Fruit fly (Drosophila melanogaster) whole organism, embryonic: ENCODE data around the gene CG4968.
A peak's percentile ranks its signal among the peaks of the same experiment; 100 is the strongest.

Source experiments
- CG1024 ChIP-seq: fragments of 200-800 bp; sonication (Bioruptor generic); IDR thresholded peaks from 2 replicates; pipeline ENCODE4 v1.3.6; 2022; ENCODE audit warnings: missing biosample characterization, missing genetic modification characterization
- CG11723 ChIP-seq: fragments of 200-800 bp; sonication (Bioruptor generic); optimal IDR thresholded peaks from 2 replicates; lab custom pipeline; 2017; ENCODE audit warnings: missing biosample characterization, mild to moderate bottlenecking, missing genetic modification characterization
- CG12942 ChIP-seq: fragments of 200-800 bp; sonication (Bioruptor generic); optimal IDR thresholded peaks from 3 replicates; lab custom pipeline; 2016; ENCODE audit warnings: missing biosample characterization, missing genetic modification characterization
- CG1603 ChIP-seq: fragments of 200-800 bp; sonication (Bioruptor generic); optimal IDR thresholded peaks from 2 replicates; lab custom pipeline; 2019; ENCODE audit warnings: missing biosample characterization, mild to moderate bottlenecking, missing genetic modification characterization, moderate library complexity
- CG17802 ChIP-seq: fragments of 200-800 bp; sonication (Bioruptor generic); optimal IDR thresholded peaks from 2 replicates; lab custom pipeline; 2018; ENCODE audit warnings: missing biosample characterization, mild to moderate bottlenecking, missing genetic modification characterization, moderate library complexity
- CG2712 ChIP-seq: fragments of 200-800 bp; optimal IDR thresholded peaks from 3 replicates; lab custom pipeline; 2019; ENCODE audit warnings: missing biosample characterization, mild to moderate bottlenecking, missing genetic modification characterization, moderate library complexity
- CG32767 ChIP-seq: fragments of 200-800 bp; sonication (Bioruptor generic); IDR thresholded peaks from 2 replicates; pipeline ENCODE4 v1.3.6; 2022; ENCODE audit warnings: missing biosample characterization, missing genetic modification characterization
- CG3281 ChIP-seq: fragments of 200-800 bp; sonication (Bioruptor generic); optimal IDR thresholded peaks from 3 replicates; lab custom pipeline; 2017; ENCODE audit warnings: missing biosample characterization, mild to moderate bottlenecking, missing genetic modification characterization
- CG4617 ChIP-seq: fragments of 200-800 bp; sonication (Bioruptor generic); optimal IDR thresholded peaks from 3 replicates; lab custom pipeline; 2016; ENCODE audit warnings: missing biosample characterization, missing genetic modification characterization, borderline replicate concordance
- CG7357 ChIP-seq: fragments of 200-800 bp; sonication (Bioruptor generic); IDR thresholded peaks from 3 replicates; pipeline ENCODE4 v1.3.6; 2022; ENCODE audit warnings: missing biosample characterization, missing genetic modification characterization
- CG7372 ChIP-seq: fragments of 200-800 bp; sonication (Bioruptor generic); IDR thresholded peaks from 2 replicates; pipeline ENCODE4 v1.3.6; 2022; ENCODE audit warnings: missing biosample characterization, missing genetic modification characterization
- CG7928 ChIP-seq: fragments of 200-800 bp; sonication (Bioruptor generic); optimal IDR thresholded peaks from 2 replicates; lab custom pipeline; 2017; ENCODE audit warnings: missing biosample characterization, mild to moderate bottlenecking, missing genetic modification characterization
- CG8765 ChIP-seq: fragments of 200-800 bp; sonication (Bioruptor generic); IDR thresholded peaks from 2 replicates; pipeline ENCODE4 v1.3.6; 2022; ENCODE audit warnings: missing biosample characterization, missing genetic modification characterization
- CoRest ChIP-seq: fragments of 200-800 bp; sonication (Bioruptor generic); optimal IDR thresholded peaks from 3 replicates; lab custom pipeline; 2018; ENCODE audit warnings: missing biosample characterization, mild to moderate bottlenecking, missing genetic modification characterization, moderate library complexity
- Dad ChIP-seq: fragments of 200-800 bp; sonication (Bioruptor generic); optimal IDR thresholded peaks from 3 replicates; lab custom pipeline; 2016; ENCODE audit warnings: missing biosample characterization, missing genetic modification characterization
- Eip74EF ChIP-seq, 2 experiments: fragments of 200-800 bp in 1 of 2; fragments of >200 bp in 1 of 2; sonication (Bioruptor generic) in 1 of 2; optimal IDR thresholded peaks; 2 replicates each; lab custom pipeline; 2017 to 2019; ENCODE audit warnings: missing biosample characterization in 2 of 2, missing genetic modification characterization in 2 of 2, mild to moderate bottlenecking in 1 of 2, moderate library complexity in 1 of 2
- Elba2 ChIP-seq: fragments of 200-800 bp; sonication (Bioruptor generic); optimal IDR thresholded peaks from 3 replicates; lab custom pipeline; 2016; ENCODE audit warnings: missing biosample characterization, missing genetic modification characterization
- MBD-R2 ChIP-seq: fragments of 200-800 bp; sonication (Bioruptor generic); IDR thresholded peaks from 2 replicates; pipeline ENCODE4 v1.3.6; 2022; ENCODE audit warnings: missing biosample characterization, missing genetic modification characterization
- MESR4 ChIP-seq: fragments of 200-800 bp; sonication (Bioruptor generic); optimal IDR thresholded peaks from 2 replicates; lab custom pipeline; 2018; ENCODE audit warnings: missing biosample characterization, mild to moderate bottlenecking, missing genetic modification characterization, moderate library complexity
- PHDP ChIP-seq: fragments of 200-800 bp; sonication (Bioruptor generic); optimal IDR thresholded peaks from 3 replicates; lab custom pipeline; 2018; ENCODE audit warnings: missing biosample characterization, mild to moderate bottlenecking, missing genetic modification characterization, moderate library complexity
- Six4 ChIP-seq: fragments of 200-800 bp; sonication (Bioruptor generic); optimal IDR thresholded peaks from 2 replicates; lab custom pipeline; 2016; ENCODE audit warnings: missing biosample characterization, missing genetic modification characterization
- Trl ChIP-seq, 3 experiments: fragments of >200 bp in 2 of 3; fragments of 200-800 bp in 1 of 3; sonication (Bioruptor generic) in 1 of 3; optimal IDR thresholded peaks; 2 replicates in 1 of 3; 3 replicates in 2 of 3; lab custom pipeline; 2016 to 2017; ENCODE audit warnings: missing biosample characterization in 1 of 3, missing genetic modification characterization in 1 of 3
- Xrp1 ChIP-seq: fragments of 200-800 bp; sonication (Bioruptor generic); IDR thresholded peaks from 2 replicates; pipeline ENCODE4 v1.3.6; 2022; ENCODE audit warnings: missing biosample characterization, missing genetic modification characterization
- YL-1 ChIP-seq: fragments of 200-800 bp; sonication (Bioruptor generic); optimal IDR thresholded peaks from 3 replicates; lab custom pipeline; 2017; ENCODE audit warnings: missing biosample characterization, mild to moderate bottlenecking, missing genetic modification characterization
- amos ChIP-seq: fragments of 200-800 bp; sonication (Bioruptor generic); IDR thresholded peaks from 2 replicates; pipeline ENCODE4 v1.3.6; 2022; ENCODE audit warnings: missing biosample characterization, missing genetic modification characterization; ENCODE audit not compliant: partially characterized antibody
- dmrt99B ChIP-seq: fragments of 200-800 bp; sonication (Bioruptor generic); optimal IDR thresholded peaks from 2 replicates; lab custom pipeline; 2018; ENCODE audit warnings: missing biosample characterization, mild to moderate bottlenecking, missing genetic modification characterization, moderate library complexity
- en ChIP-seq: fragments of 200-800 bp; sonication (Bioruptor generic); optimal IDR thresholded peaks from 2 replicates; lab custom pipeline; 2016; ENCODE audit warnings: missing biosample characterization, missing genetic modification characterization
- eyg ChIP-seq: fragments of 200-800 bp; sonication (Bioruptor generic); optimal IDR thresholded peaks from 3 replicates; lab custom pipeline; 2016; ENCODE audit warnings: missing biosample characterization, missing genetic modification characterization
- ftz-f1 ChIP-seq: fragments of 200-800 bp; sonication (Bioruptor generic); optimal IDR thresholded peaks from 2 replicates; lab custom pipeline; 2016; ENCODE audit warnings: missing biosample characterization, missing genetic modification characterization
- grn ChIP-seq: fragments of 200-800 bp; sonication (Bioruptor generic); optimal IDR thresholded peaks from 3 replicates; lab custom pipeline; 2017; ENCODE audit warnings: missing biosample characterization, missing genetic modification characterization
- lab ChIP-seq: fragments of 200-800 bp; sonication (Bioruptor generic); optimal IDR thresholded peaks from 3 replicates; lab custom pipeline; 2017; ENCODE audit warnings: missing biosample characterization, missing genetic modification characterization, mild to moderate bottlenecking, moderate library complexity, missing genetic modification reagents
- lola ChIP-seq, 3 experiments: fragments of >200 bp in 2 of 3; fragments of 200-800 bp in 1 of 3; sonication (Bioruptor generic) in 1 of 3; optimal IDR thresholded peaks; 2 replicates each; lab custom pipeline; 2017 to 2019; ENCODE audit warnings: missing biosample characterization in 3 of 3, missing genetic modification characterization in 3 of 3, mild to moderate bottlenecking in 1 of 3, moderate library complexity in 1 of 3
- nmo ChIP-seq: fragments of 200-800 bp; sonication (Bioruptor generic); optimal IDR thresholded peaks from 2 replicates; lab custom pipeline; 2018; ENCODE audit warnings: missing biosample characterization, mild to moderate bottlenecking, missing genetic modification characterization, moderate library complexity
- nom ChIP-seq: fragments of 200-800 bp; sonication (Bioruptor generic); optimal IDR thresholded peaks from 2 replicates; lab custom pipeline; 2017; ENCODE audit warnings: missing biosample characterization, missing genetic modification characterization, mild to moderate bottlenecking, moderate library complexity, missing genetic modification reagents
- onecut ChIP-seq: fragments of 200-800 bp; sonication (Bioruptor generic); IDR thresholded peaks from 2 replicates; pipeline ENCODE4 v1.3.6; 2022; ENCODE audit warnings: missing biosample characterization, missing genetic modification characterization
- pfk ChIP-seq: fragments of 200-800 bp; sonication (Bioruptor generic); optimal IDR thresholded peaks from 2 replicates; lab custom pipeline; 2018; ENCODE audit warnings: missing biosample characterization, mild to moderate bottlenecking, missing genetic modification characterization, moderate library complexity
- phol ChIP-seq: fragments of 200-800 bp; sonication (Bioruptor generic); optimal IDR thresholded peaks from 3 replicates; lab custom pipeline; 2018; ENCODE audit warnings: missing biosample characterization, mild to moderate bottlenecking, missing genetic modification characterization, moderate library complexity
- prd ChIP-seq, 3 experiments: fragments of >200 bp in 2 of 3; fragments of 200-800 bp in 1 of 3; sonication (Bioruptor generic) in 1 of 3; optimal IDR thresholded peaks in 2 of 3; IDR thresholded peaks in 1 of 3; 2 replicates in 2 of 3; 3 replicates in 1 of 3; pipeline versions ENCODE4 v1.3.6 to Lab custom; 2017 to 2022; ENCODE audit warnings: missing biosample characterization in 1 of 3, missing genetic modification characterization in 1 of 3
- pzg ChIP-seq: fragments of 200-800 bp; sonication (Bioruptor generic); optimal IDR thresholded peaks from 3 replicates; lab custom pipeline; 2018; ENCODE audit warnings: missing biosample characterization, mild to moderate bottlenecking, missing genetic modification characterization, moderate library complexity
- ssp ChIP-seq: fragments of 200-800 bp; sonication (Bioruptor generic); IDR thresholded peaks from 2 replicates; pipeline ENCODE4 v1.3.6; 2022; ENCODE audit warnings: missing biosample characterization, missing genetic modification characterization
- tio ChIP-seq: fragments of 200-800 bp; sonication (Bioruptor generic); optimal IDR thresholded peaks from 2 replicates; lab custom pipeline; 2017; ENCODE audit warnings: missing biosample characterization, missing genetic modification characterization, inconsistent platforms
- twi ChIP-seq: fragments of 200-800 bp; optimal IDR thresholded peaks from 2 replicates; lab custom pipeline; 2019; ENCODE audit warnings: missing biosample characterization, mild to moderate bottlenecking, missing genetic modification characterization, moderate library complexity
- vvl ChIP-seq: fragments of 200-800 bp; sonication (Bioruptor generic); IDR thresholded peaks from 2 replicates; pipeline ENCODE4 v1.3.6; 2022; ENCODE audit warnings: missing biosample characterization, missing genetic modification characterization
- wek ChIP-seq: fragments of 200-800 bp; sonication (Bioruptor generic); optimal IDR thresholded peaks from 3 replicates; lab custom pipeline; 2018; ENCODE audit warnings: missing biosample characterization, mild to moderate bottlenecking, missing genetic modification characterization, moderate library complexity

Gene CG4968

dm6 chr2L:10260750-10261493, 45.8 kb upstream of the CG4968 start, which contains the start of gene Pten (continued):
- TF ChIP-seq PHDP (tag; lab: Kevin White, UChicago) = peak; percentile 49
- TF ChIP-seq twi = no peak
- TF ChIP-seq en (GFP tag; lab: Kevin White, UChicago) = peak; percentile 51
- TF ChIP-seq Eip74EF (GFP tag; optimal IDR thresholded peaks at IDR 0.05; lab: Kevin White, UChicago) = no peak
- TF ChIP-seq lola (GFP tag; optimal IDR thresholded peaks at IDR 0.05; lab: Kevin White, UChicago) = peak in 1 of 3 experiments; percentile 84
- peak; percentile 55 for TF ChIP-seq Dad (GFP tag; lab: Kevin White, UChicago)
- TF ChIP-seq eyg = peak; percentile 43
- no peak for TF ChIP-seq tio (GFP tag; lab: Kevin White, UChicago)
- peak; percentile 73 for TF ChIP-seq Xrp1
- peak; percentile 47; the same call in 1 of the 2 replicates for TF ChIP-seq CG7372
- TF ChIP-seq lab (GFP tag; lab: Kevin White, UChicago) = no peak
- TF ChIP-seq CG12942 (GFP tag; lab: Kevin White, UChicago) = peak; percentile 38
- TF ChIP-seq, all 482 proteins: peak for 268

DNA sequence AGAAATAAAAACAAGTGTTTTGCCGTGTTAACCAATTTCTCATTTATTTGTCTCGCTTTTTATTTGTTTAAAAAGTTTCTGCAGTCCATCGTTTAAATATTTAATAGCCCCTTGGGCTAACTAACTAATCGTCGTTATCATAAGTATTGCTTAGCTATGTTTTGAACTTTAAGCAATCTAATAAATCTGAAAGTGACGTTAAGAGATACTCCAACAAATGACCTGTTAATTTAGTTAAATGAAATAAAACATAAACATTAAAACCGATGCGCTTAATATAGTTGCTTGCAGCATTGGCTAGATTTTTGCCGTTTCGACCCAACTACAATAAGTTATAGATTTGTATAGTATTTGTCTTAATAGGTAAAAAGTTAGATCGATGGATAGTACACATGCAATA, 44.9 kb upstream of the CG4968 start:
- TF ChIP-seq Elba2 (GFP tag; lab: Kevin White, UChicago) = no peak

dm6 chr2L:10263343-10263744, 43.4 kb upstream of the CG4968 start, which contains the start of gene Rsf1:
Gene Rsf1 (minus strand): TSS chr2L:10263554.
- TF ChIP-seq CG1603 (tag; lab: Kevin White, UChicago) = peak; percentile 100
- TF ChIP-seq CG7357 (GFP tag; lab: Robert Waterston, UW) = no peak
- TF ChIP-seq amos = no peak
- peak; percentile 22 for TF ChIP-seq wek (GFP tag; lab: Kevin White, UChicago)
- TF ChIP-seq CoRest (tag; lab: Kevin White, UChicago) = peak; percentile 41
- no peak for TF ChIP-seq grn (GFP tag; lab: Kevin White, UChicago)
- TF ChIP-seq prd (optimal IDR thresholded peaks at IDR 0.05; lab: Kevin White, UChicago) = no peak
- TF ChIP-seq prd (GFP tag; IDR thresholded peaks at IDR 0.05; lab: Robert Waterston, UW) = 0 out of 3 replicates have a peak, but pooled peaks have one; percentile 7
- TF ChIP-seq YL-1 (GFP tag; lab: Kevin White, UChicago) = peak; percentile 78
- peak; percentile 20 for TF ChIP-seq CG2712
- no peak for TF ChIP-seq CG11723 (GFP tag; lab: Kevin White, UChicago)
- TF ChIP-seq MESR4 (GFP tag; lab: Kevin White, UChicago) = peak; percentile 97
- TF ChIP-seq CG1024 (GFP tag; lab: Robert Waterston, UW) = peak; percentile 86
- TF ChIP-seq CG8765 (GFP tag; lab: Robert Waterston, UW) = no peak
- peak; percentile 75 for TF ChIP-seq CG3281 (GFP tag; lab: Kevin White, UChicago)
- TF ChIP-seq nom = peak; percentile 1
- TF ChIP-seq ftz-f1 (GFP tag; lab: Kevin White, UChicago) = no peak
- no peak for TF ChIP-seq dmrt99B (tag; lab: Kevin White, UChicago)
- peak; percentile 62 for TF ChIP-seq CG4617 (GFP tag; lab: Kevin White, UChicago)
- TF ChIP-seq nmo = peak; percentile 21
- TF ChIP-seq pfk (GFP tag; lab: Kevin White, UChicago) = peak; percentile 92
- peak; percentile 21 for TF ChIP-seq phol (tag; lab: Kevin White, UChicago)
- peak; percentile 56; the same call in 1 of the 2 replicates for TF ChIP-seq vvl
- peak; percentile 38 for TF ChIP-seq pzg (GFP tag; lab: Kevin White, UChicago)
- peak; percentile 63 for TF ChIP-seq CG7928
- TF ChIP-seq ssp (GFP tag; lab: Robert Waterston, UW) = peak; percentile 81
- peak; percentile 89 for TF ChIP-seq CG17802 (tag; lab: Kevin White, UChicago)
- TF ChIP-seq Trl (optimal IDR thresholded peaks at IDR 0.05; lab: Kevin White, UChicago) = no peak
- no peak for TF ChIP-seq Trl (GFP tag; optimal IDR thresholded peaks at IDR 0.05; lab: Kevin White, UChicago)
- TF ChIP-seq Six4 (GFP tag; lab: Kevin White, UChicago) = no peak
- peak; percentile 77 for TF ChIP-seq MBD-R2 (GFP tag; lab: Robert Waterston, UW)
- TF ChIP-seq CG32767 (GFP tag; lab: Robert Waterston, UW) = peak; percentile 86
- TF ChIP-seq onecut = peak; percentile 96
